Fruit fly (Drosophila melanogaster) whole organism, wandering third instar larva: Measurements from ENCODE around the gene CG5886.

ENCODE experiments used
- Abd-B ChIP-seq: fragments of >200 bp; optimal IDR thresholded peaks from 2 replicates; lab custom pipeline; 2017; ENCODE audit warnings: missing biosample characterization, missing genetic modification characterization
- CG32264 ChIP-seq: fragments of 200-800 bp; sonication (Bioruptor generic); optimal IDR thresholded peaks from 2 replicates; lab custom pipeline; 2016; ENCODE audit warnings: missing biosample characterization, missing genetic modification characterization
- CG9705 ChIP-seq: fragments of 200-800 bp; sonication (Bioruptor generic); optimal IDR thresholded peaks from 2 replicates; lab custom pipeline; 2018; ENCODE audit warnings: missing biosample characterization, mild to moderate bottlenecking, missing genetic modification characterization
- CrebA ChIP-seq: fragments of 200-800 bp; sonication (Bioruptor generic); optimal IDR thresholded peaks from 2 replicates; lab custom pipeline; 2016; ENCODE audit warnings: missing biosample characterization, mild to moderate bottlenecking, missing genetic modification characterization, borderline replicate concordance
- Dfd ChIP-seq: fragments of >200 bp; optimal IDR thresholded peaks from 2 replicates; lab custom pipeline; 2017; ENCODE audit warnings: missing biosample characterization, missing genetic modification characterization
- Dif ChIP-seq: fragments of 200-275, 200-300 bp; sonication (Bioruptor generic); optimal IDR thresholded peaks from 2 replicates; lab custom pipeline; 2018; ENCODE audit warnings: missing biosample characterization, missing genetic modification characterization; ENCODE audit not compliant: partially characterized antibody
- GATAd ChIP-seq: sonication (Bioruptor generic); optimal IDR thresholded peaks from 2 replicates; lab custom pipeline; 2016; ENCODE audit warnings: missing biosample characterization, missing genetic modification characterization
- HLH106 ChIP-seq: fragments of 200-800 bp; optimal IDR thresholded peaks from 3 replicates; lab custom pipeline; 2019; ENCODE audit warnings: missing biosample characterization, mild to moderate bottlenecking, missing genetic modification characterization, moderate library complexity
- Hnf4 ChIP-seq: fragments of 200-800 bp; sonication (Bioruptor generic); optimal IDR thresholded peaks from 2 replicates; lab custom pipeline; 2016; ENCODE audit warnings: missing biosample characterization, mild to moderate bottlenecking, missing genetic modification characterization
- Hr78 ChIP-seq: fragments of >200 bp; optimal IDR thresholded peaks from 2 replicates; lab custom pipeline; 2017; ENCODE audit warnings: missing biosample characterization, missing genetic modification characterization
- Hr83 ChIP-seq: fragments of 200-300 bp; sonication (Bioruptor generic); optimal IDR thresholded peaks from 2 replicates; lab custom pipeline; 2016; ENCODE audit warnings: missing biosample characterization, mild to moderate bottlenecking, missing genetic modification characterization, moderate library complexity; ENCODE audit not compliant: poor library complexity, severe bottlenecking
- Jra ChIP-seq: sonication (Bioruptor generic); optimal IDR thresholded peaks from 2 replicates; lab custom pipeline; 2016; ENCODE audit warnings: missing biosample characterization, missing genetic modification characterization
- Mio ChIP-seq: sonication (Bioruptor generic); optimal IDR thresholded peaks from 2 replicates; lab custom pipeline; 2016; ENCODE audit warnings: missing biosample characterization, missing genetic modification characterization
- Myc ChIP-seq: fragments of >200 bp; optimal IDR thresholded peaks from 2 replicates; lab custom pipeline; 2017
- N ChIP-seq: fragments of >200 bp; optimal IDR thresholded peaks from 2 replicates; lab custom pipeline; 2018; ENCODE audit warnings: missing biosample characterization, missing external identifiers, missing genetic modification characterization
- OdsH ChIP-seq: fragments of 200-800 bp; sonication (Bioruptor generic); optimal IDR thresholded peaks from 2 replicates; lab custom pipeline; 2016; ENCODE audit warnings: missing biosample characterization, mild to moderate bottlenecking, missing genetic modification characterization
- Rel ChIP-seq, 2 experiments: fragments of 200-800 bp; sonication (Bioruptor generic) in 1 of 2; optimal IDR thresholded peaks; 2 replicates in 1 of 2; 3 replicates in 1 of 2; lab custom pipeline; 2016 to 2019; ENCODE audit warnings: mild to moderate bottlenecking in 2 of 2, missing biosample characterization in 2 of 2, missing genetic modification characterization in 2 of 2, moderate library complexity in 1 of 2
- Sp1 ChIP-seq: fragments of 200-800 bp; sonication (Bioruptor generic); optimal IDR thresholded peaks from 3 replicates; lab custom pipeline; 2019; ENCODE audit warnings: missing biosample characterization, mild to moderate bottlenecking, missing genetic modification characterization, moderate library complexity
- Vsx2 ChIP-seq: fragments of 200-300, 225-300 bp; sonication (Bioruptor generic); optimal IDR thresholded peaks from 2 replicates; lab custom pipeline; 2018; ENCODE audit warnings: missing biosample characterization, missing genetic modification characterization; ENCODE audit not compliant: partially characterized antibody
- br ChIP-seq: fragments of 200-800 bp; sonication (Bioruptor generic); optimal IDR thresholded peaks from 2 replicates; lab custom pipeline; 2016; ENCODE audit warnings: missing biosample characterization, missing genetic modification characterization
- brk ChIP-seq: fragments of 200-800 bp; sonication (Bioruptor generic); optimal IDR thresholded peaks from 2 replicates; lab custom pipeline; 2016; ENCODE audit warnings: missing biosample characterization, mild to moderate bottlenecking, missing genetic modification characterization
- dl ChIP-seq, 2 experiments: fragments of 175-275, 200-275 bp in 1 of 2; fragments of 200-275 bp in 1 of 2; sonication (Bioruptor generic); optimal IDR thresholded peaks; lab custom pipeline; 2018; ENCODE audit warnings: mild to moderate bottlenecking in 2 of 2, missing biosample characterization in 2 of 2, missing genetic modification characterization in 2 of 2, moderate library complexity in 2 of 2; ENCODE audit not compliant: partially characterized antibody in 2 of 2, insufficient read depth in 1 of 2
- dmrt93B ChIP-seq: fragments of 200-800 bp; sonication (Bioruptor generic); optimal IDR thresholded peaks from 2 replicates; lab custom pipeline; 2018; ENCODE audit warnings: missing biosample characterization, mild to moderate bottlenecking, missing genetic modification characterization
- dsf ChIP-seq: sonication (Bioruptor generic); optimal IDR thresholded peaks from 2 replicates; lab custom pipeline; 2016; ENCODE audit warnings: missing biosample characterization, missing genetic modification characterization, borderline replicate concordance
- ey ChIP-seq: fragments of 200-800 bp; sonication (Bioruptor generic); optimal IDR thresholded peaks from 2 replicates; lab custom pipeline; 2016; ENCODE audit warnings: missing biosample characterization, missing genetic modification characterization
- foxo ChIP-seq, 2 experiments: fragments of 200-800 bp; sonication (Bioruptor generic); optimal IDR thresholded peaks; 2 replicates in 1 of 2; 3 replicates in 1 of 2; lab custom pipeline; 2016 to 2017; ENCODE audit warnings: missing biosample characterization in 2 of 2, missing genetic modification characterization in 2 of 2
- fru ChIP-seq: fragments of 200-800 bp; sonication (Bioruptor generic); optimal IDR thresholded peaks from 3 replicates; lab custom pipeline; 2016; ENCODE audit warnings: missing biosample characterization, mild to moderate bottlenecking, missing genetic modification characterization
- h ChIP-seq: fragments of 200-800 bp; sonication (Bioruptor generic); optimal IDR thresholded peaks from 3 replicates; lab custom pipeline; 2016; ENCODE audit warnings: missing biosample characterization, mild to moderate bottlenecking, missing genetic modification characterization
- jim ChIP-seq: fragments of 175-275, 200-325 bp; sonication (Bioruptor generic); optimal IDR thresholded peaks from 2 replicates; lab custom pipeline; 2016; ENCODE audit warnings: missing biosample characterization, mild to moderate bottlenecking, missing genetic modification characterization
- lola ChIP-seq: fragments of >200 bp; optimal IDR thresholded peaks from 2 replicates; lab custom pipeline; 2017; ENCODE audit warnings: missing biosample characterization, missing genetic modification characterization
- pan ChIP-seq: fragments of >200 bp; optimal IDR thresholded peaks from 2 replicates; lab custom pipeline; 2017
- psq ChIP-seq: fragments of 200-800 bp; sonication (Bioruptor generic); optimal IDR thresholded peaks from 3 replicates; lab custom pipeline; 2017; ENCODE audit warnings: missing biosample characterization, mild to moderate bottlenecking, missing genetic modification characterization, moderate library complexity
- rgr ChIP-seq: fragments of 200-800 bp; sonication (Bioruptor generic); optimal IDR thresholded peaks from 3 replicates; lab custom pipeline; 2016; ENCODE audit warnings: missing biosample characterization, mild to moderate bottlenecking, missing genetic modification characterization
- sage ChIP-seq: fragments of 200-800 bp; sonication (Bioruptor generic); optimal IDR thresholded peaks from 2 replicates; lab custom pipeline; 2016; ENCODE audit warnings: missing biosample characterization, mild to moderate bottlenecking, missing genetic modification characterization
- sv ChIP-seq: fragments of 200-800 bp; sonication (Bioruptor generic); optimal IDR thresholded peaks from 3 replicates; lab custom pipeline; 2016; ENCODE audit warnings: missing biosample characterization, missing genetic modification characterization
- tai ChIP-seq: sonication (Bioruptor generic); optimal IDR thresholded peaks from 2 replicates; lab custom pipeline; 2016; ENCODE audit warnings: missing biosample characterization, missing genetic modification characterization
- usp ChIP-seq: fragments of >200 bp; optimal IDR thresholded peaks from 2 replicates; lab custom pipeline; 2017; ENCODE audit warnings: missing biosample characterization, missing genetic modification characterization
- woc ChIP-seq: sonication (Bioruptor generic); optimal IDR thresholded peaks from 2 replicates; lab custom pipeline; 2016; ENCODE audit warnings: missing biosample characterization, mild to moderate bottlenecking, missing genetic modification characterization

Gene CG5886

dm6 chr3R:25884301-25884700 lies 32.9 kb downstream of the CG5886 start (continued):
- no peak for TF ChIP-seq lola (GFP tag; lab: Kevin White, UChicago)
- peak; percentile 19 for TF ChIP-seq fru (GFP tag; lab: Kevin White, UChicago)
- TF ChIP-seq sv: no peak
- no peak for TF ChIP-seq Mio (GFP tag; lab: Kevin White, UChicago)
- no peak for TF ChIP-seq GATAd (GFP tag; lab: Kevin White, UChicago)
- no peak for TF ChIP-seq Myc (lab: Kevin White, UChicago)
- no peak for TF ChIP-seq CG9705 (GFP tag; lab: Kevin White, UChicago)
- no peak for TF ChIP-seq N (GFP tag; lab: Kevin White, UChicago)
- no peak for TF ChIP-seq jim
- no peak for TF ChIP-seq Hr78
- no peak for TF ChIP-seq CG32264 (GFP tag; lab: Kevin White, UChicago)
- TF ChIP-seq CrebA: no peak
- no peak for TF ChIP-seq dl (GFP tag; optimal IDR thresholded peaks at IDR 0.05; lab: Kevin White, UChicago; ENCODE audit: insufficient read depth in 1 of 2, partially characterized antibody in 2 of 2)
- TF ChIP-seq Dif: no peak

- TF ChIP-seq tai (no peak), N (GFP tag; lab: Kevin White, UChicago) (no peak), pan (lab: Kevin White, UChicago) (no peak), psq (GFP tag; lab: Kevin White, UChicago) (peak; percentile 20), Vsx2 (GFP tag; lab: Kevin White, UChicago) (no peak), dl (GFP tag; optimal IDR thresholded peaks at IDR 0.05; lab: Kevin White, UChicago; ENCODE audit: insufficient read depth in 1 of 2, partially characterized antibody in 2 of 2) (no peak), woc (GFP tag; lab: Kevin White, UChicago) (no peak), OdsH (GFP tag; lab: Kevin White, UChicago) (peak; percentile 51), Abd-B (GFP tag; lab: Kevin White, UChicago) (no peak), foxo (GFP tag; optimal IDR thresholded peaks at IDR 0.05; lab: Kevin White, UChicago) (peak in 1 of 2 experiments; percentile 23), brk (GFP tag; lab: Kevin White, UChicago) (no peak), Hnf4 (GFP tag; lab: Kevin White, UChicago) (no peak), CG32264 (GFP tag; lab: Kevin White, UChicago) (no peak), Jra (GFP tag; lab: Kevin White, UChicago) (no peak), lola (GFP tag; lab: Kevin White, UChicago) (no peak), Dif (no peak), HLH106 (tag; lab: Kevin White, UChicago) (no peak), Hr78 (no peak), jim (no peak), Myc (lab: Kevin White, UChicago) (no peak), fru (GFP tag; lab: Kevin White, UChicago) (no peak), Hr83 (GFP tag; lab: Kevin White, UChicago) (no peak), rgr (GFP tag; lab: Kevin White, UChicago) (peak; percentile 63), GATAd (GFP tag; lab: Kevin White, UChicago) (no peak), dsf (no peak), ey (GFP tag; lab: Kevin White, UChicago) (peak; percentile 0), sage (no peak), sv (no peak), dmrt93B (GFP tag; lab: Kevin White, UChicago) (no peak), usp (GFP tag; lab: Kevin White, UChicago) (no peak), CrebA (no peak), br (GFP tag; lab: Kevin White, UChicago) (peak; percentile 46), Dfd (GFP tag; lab: Kevin White, UChicago) (no peak), Mio (GFP tag; lab: Kevin White, UChicago) (no peak), Sp1 (GFP tag; lab: Kevin White, UChicago) (peak; percentile 40), CG9705 (GFP tag; lab: Kevin White, UChicago) (peak; percentile 1), h (peak; percentile 38), Rel (GFP tag; optimal IDR thresholded peaks at IDR 0.05; lab: Kevin White, UChicago) (no peak), Rel (tag; optimal IDR thresholded peaks at IDR 0.05; lab: Kevin White, UChicago) (no peak)
Observed at dm6 chr3R:25885136-25885535, 33.7 kb downstream of the CG5886 start.
